Worm (Caenorhabditis elegans) whole organism, early embryonic: ENCODE results near the gene mcm-6.

Source experiments
- F13C5.2 ChIP-seq: sonication (generic microtip); optimal IDR thresholded peaks from 2 replicates; lab custom pipeline; 2017; ENCODE audit warnings: mild to moderate bottlenecking, missing genetic modification characterization, inconsistent platforms, missing compliant biosample characterization
- aly-1 ChIP-seq: sonication (generic microtip); optimal IDR thresholded peaks from 2 replicates; lab custom pipeline; 2016; ENCODE audit warnings: missing genetic modification characterization, missing compliant biosample characterization
- ceh-36 ChIP-seq: sonication (generic microtip); optimal IDR thresholded peaks from 2 replicates; lab custom pipeline; 2016; ENCODE audit warnings: missing genetic modification characterization, inconsistent platforms, missing compliant biosample characterization
- ets-7 ChIP-seq: sonication (generic microtip); optimal IDR thresholded peaks from 2 replicates; lab custom pipeline; 2016; ENCODE audit warnings: missing genotype, missing genetic modification characterization, missing compliant biosample characterization
- flt-1 ChIP-seq: fragments of 200-800 bp; sonication (Bioruptor generic); IDR thresholded peaks from 2 replicates; pipeline ENCODE4 v1.3.6; 2022; ENCODE audit warnings: missing genetic modification characterization, missing compliant biosample characterization
- hmg-4 ChIP-seq: fragments of 200-800 bp; sonication (Bioruptor generic); optimal IDR thresholded peaks from 2 replicates; lab custom pipeline; 2018; ENCODE audit warnings: mild to moderate bottlenecking, missing genetic modification characterization, missing compliant biosample characterization
- hnd-1 ChIP-seq: sonication (generic microtip); optimal IDR thresholded peaks from 2 replicates; lab custom pipeline; 2016; ENCODE audit warnings: missing genetic modification characterization, missing compliant biosample characterization
- pes-1 ChIP-seq: fragments of 200-800 bp; sonication (Bioruptor generic); IDR thresholded peaks from 2 replicates; pipeline ENCODE4 v1.3.6; 2022; ENCODE audit warnings: missing genetic modification reagents, missing genetic modification characterization, missing compliant biosample characterization
- scrt-1 ChIP-seq: fragments of 200-800 bp; sonication (Bioruptor generic); IDR thresholded peaks from 2 replicates; pipeline ENCODE4 v1.3.6; 2022; ENCODE audit warnings: missing genetic modification characterization, missing compliant biosample characterization
- sea-1 ChIP-seq: fragments of 200-800 bp; sonication (Bioruptor generic); conservative IDR thresholded peaks from 2 replicates; pipeline ENCODE4 v1.3.6; 2022; ENCODE audit warnings: missing genetic modification characterization, missing compliant biosample characterization
- tbx-11 ChIP-seq: fragments of 200-800 bp; sonication (Bioruptor generic); IDR thresholded peaks from 2 replicates; pipeline ENCODE4 v1.3.6; 2022; ENCODE audit warnings: missing genetic modification characterization, missing compliant biosample characterization
- tbx-37 ChIP-seq: fragments of 200-800 bp; sonication (Bioruptor generic); conservative IDR thresholded peaks from 2 replicates; pipeline ENCODE4 v1.3.6; 2022; ENCODE audit warnings: missing genetic modification reagents, missing genetic modification characterization, missing compliant biosample characterization
- tra-4 ChIP-seq: sonication (generic microtip); optimal IDR thresholded peaks from 2 replicates; lab custom pipeline; 2017; ENCODE audit warnings: missing genetic modification characterization, missing compliant biosample characterization

The mcm-6 gene

ce11 chrIII:9843715-9844114 lies 49.5 kb downstream of the mcm-6 start, which contains the start of gene K11H3.5:
TSS of gene K11H3.5 (plus strand) at chrIII:9843768.
- TF ChIP-seq scrt-1 (GFP tag; lab: Robert Waterston, UW): no peak
- no peak for TF ChIP-seq ceh-36
- TF ChIP-seq aly-1 (tag; lab: Kevin White, UChicago): no peak
- TF ChIP-seq hmg-4 (GFP tag; lab: Kevin White, UChicago): no peak
- TF ChIP-seq flt-1: no peak
- TF ChIP-seq F13C5.2 (tag; lab: Kevin White, UChicago): no peak
- no peak for TF ChIP-seq hnd-1 (tag; lab: Kevin White, UChicago)

DNA sequence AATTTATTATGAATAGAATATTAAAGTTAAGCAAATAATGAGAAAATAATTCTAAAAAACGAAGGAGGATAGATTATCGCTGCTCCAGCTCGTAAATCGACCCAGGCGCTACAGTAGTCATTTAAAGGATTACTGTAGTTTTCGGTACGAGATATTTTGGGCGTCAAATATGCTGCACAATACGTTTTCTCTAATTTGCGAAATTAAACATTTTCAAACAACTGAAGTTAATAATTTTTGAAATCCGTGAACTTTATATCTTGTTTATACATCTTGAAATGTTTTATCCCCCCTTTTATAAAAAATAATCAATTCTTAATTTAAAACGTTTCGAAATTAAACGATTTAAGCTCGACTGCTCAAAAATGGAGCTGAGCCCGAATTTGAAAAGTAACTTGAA lies 51.9 kb downstream of the mcm-6 start, which contains the start of gene K11H3.2:
Gene K11H3.2 (plus strand): TSS at position 301 of the 400 bp plus-strand sequence.
- no peak for TF ChIP-seq ceh-36
- no peak for TF ChIP-seq hnd-1 (tag; lab: Kevin White, UChicago)
- TF ChIP-seq tbx-37 (GFP tag; lab: Robert Waterston, UW): no peak
- TF ChIP-seq pes-1: no peak
- TF ChIP-seq sea-1 (GFP tag; lab: Robert Waterston, UW): no peak
- no peak for TF ChIP-seq tra-4 (tag; lab: Kevin White, UChicago)
- no peak for TF ChIP-seq F13C5.2 (tag; lab: Kevin White, UChicago)
- no peak for TF ChIP-seq ets-7

DNA sequence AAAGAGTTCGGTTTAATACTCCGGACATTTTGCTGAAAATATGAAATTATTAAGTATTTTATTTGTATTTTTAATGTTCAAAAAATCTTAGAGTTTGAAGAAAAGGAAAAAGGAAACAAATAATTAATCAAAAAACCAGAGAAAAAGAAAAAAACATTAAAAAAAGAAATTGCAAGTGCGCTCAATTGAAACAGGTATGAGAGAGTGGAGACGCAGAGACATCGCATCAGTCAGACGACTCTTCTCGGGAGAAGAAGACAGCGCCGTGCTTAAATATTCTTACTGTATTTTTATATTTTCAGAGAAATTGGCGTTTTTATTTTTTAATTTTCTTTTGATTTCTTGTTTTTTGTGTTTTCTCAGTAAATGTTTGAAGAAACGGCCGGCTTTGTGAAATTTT lies 53.9 kb downstream of the mcm-6 start, which contains the start of gene mrpl-36:
Gene mrpl-36 (minus strand): TSS at position 34 of the 400 bp plus-strand sequence.
- TF ChIP-seq aly-1 (tag; lab: Kevin White, UChicago): no peak
- TF ChIP-seq tbx-11 (GFP tag; lab: Robert Waterston, UW): no peak
